Fruit fly (Drosophila melanogaster) whole organism, pupa: Measurements from ENCODE around the gene CG4025.

ENCODE experiments used
- CG4496 ChIP-seq: fragments of 200-800 bp; sonication (Bioruptor generic); IDR thresholded peaks from 3 replicates; pipeline ENCODE4 v1.3.6; 2022; ENCODE audit warnings: missing biosample characterization, missing genetic modification characterization
- CG8301 ChIP-seq: fragments of 200-800 bp; sonication (Bioruptor generic); optimal IDR thresholded peaks from 2 replicates; lab custom pipeline; 2018; ENCODE audit warnings: missing biosample characterization, mild to moderate bottlenecking, missing genetic modification characterization
- CG9948 ChIP-seq: fragments of 200-800 bp; sonication (Bioruptor generic); optimal IDR thresholded peaks from 2 replicates; lab custom pipeline; 2018; ENCODE audit warnings: missing biosample characterization, mild to moderate bottlenecking, missing genetic modification characterization, moderate library complexity

DNA sequence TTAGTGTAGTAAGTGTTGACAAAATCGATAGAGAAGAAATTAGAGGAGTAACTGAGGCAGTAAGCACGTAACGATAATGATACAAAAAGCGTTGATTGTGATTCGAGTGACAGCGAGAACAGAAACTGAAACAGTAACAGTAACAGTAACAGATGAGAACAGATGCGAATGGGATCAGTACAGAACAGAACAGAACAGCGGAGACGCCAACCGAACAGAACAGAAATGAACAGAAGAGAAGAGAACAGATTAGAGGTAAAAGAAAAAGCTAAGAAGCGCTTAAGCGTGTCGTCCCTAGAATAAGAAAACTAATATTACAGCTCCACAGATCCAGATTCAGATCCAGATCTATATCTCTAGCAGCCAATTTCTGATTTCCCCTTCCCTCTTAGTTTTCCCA, 35.9 kb downstream of the CG4025 start:
- no peak for TF ChIP-seq CG8301
- no peak for TF ChIP-seq CG4496
- no peak for TF ChIP-seq CG9948
